Fruit fly (Drosophila melanogaster) whole organism, larva: ENCODE measurements around the gene Rab30.

ENCODE experiments used
- noc ChIP-seq: fragments of 200-800 bp; sonication (Bioruptor generic); optimal IDR thresholded peaks from 3 replicates; lab custom pipeline; 2019; ENCODE audit warnings: missing biosample characterization, mild to moderate bottlenecking, missing genetic modification characterization, moderate library complexity

Gene Rab30

dm6 chr2L:7023614-7024259 is 8.7 kb downstream of the Rab30 start, which contains the start of gene Gart:
Gene Gart, minus strand, starts transcription at chr2L:7023898.
- peak; percentile 80 for TF ChIP-seq noc (tag; lab: Kevin White, UChicago)

- no peak for TF ChIP-seq noc (tag; lab: Kevin White, UChicago)
These were observed 11.0 kb downstream of the Rab30 start, which contains the start of gene Pcp for dm6 chr2L:7021382-7021781. Gene Pcp, plus strand, starts transcription at chr2L:7021682.

- no peak for TF ChIP-seq noc (tag; lab: Kevin White, UChicago)
These were observed 19.2 kb downstream of the Rab30 start, which contains the start of gene CG43322 for dm6 chr2L:7013157-7013556. Gene CG43322, plus strand, starts transcription at chr2L:7013396.

dm6 chr2L:7011962-7012361 is 20.4 kb downstream of the Rab30 start, which contains the start of gene CG43321:
Gene CG43321, plus strand, starts transcription at chr2L:7012262.
- no peak for TF ChIP-seq noc (tag; lab: Kevin White, UChicago)

- TF ChIP-seq noc (tag; lab: Kevin White, UChicago), result no peak
These were observed 21.9 kb downstream of the Rab30 start for dm6 chr2L:7010513-7010912.

- TF ChIP-seq noc (tag; lab: Kevin White, UChicago), result no peak
These were observed 22.5 kb downstream of the Rab30 start, which contains the start of gene uif for dm6 chr2L:7009807-7010470. Gene uif, minus strand, starts transcription at chr2L:7010359.

- TF ChIP-seq noc (tag; lab: Kevin White, UChicago), result no peak
These were observed 24.8 kb downstream of the Rab30 start for dm6 chr2L:7007564-7007963.

dm6 chr2L:7005489-7005888 is 26.9 kb downstream of the Rab30 start:
- TF ChIP-seq noc (tag; lab: Kevin White, UChicago), result no peak

- no peak for TF ChIP-seq noc (tag; lab: Kevin White, UChicago)
These were observed 28.1 kb downstream of the Rab30 start for dm6 chr2L:7004304-7004703.

- no peak for TF ChIP-seq noc (tag; lab: Kevin White, UChicago)
These were observed 33.7 kb downstream of the Rab30 start for dm6 chr2L:6998736-6999135.

dm6 chr2L:6991085-6991484 is 41.3 kb downstream of the Rab30 start:
- TF ChIP-seq noc (tag; lab: Kevin White, UChicago), result no peak
